Worm (Caenorhabditis elegans) whole organism, L4/young adult: ENCODE data around the gene egg-3.

Source experiments
- W03F9.2 ChIP-seq: fragments of 150-350 bp; optimal IDR thresholded peaks from 2 replicates; lab custom pipeline; 2014; ENCODE audit warnings: missing biosample characterization, missing genetic modification characterization
- him-1 ChIP-seq: sonication (generic microtip); optimal IDR thresholded peaks from 2 replicates; lab custom pipeline; 2016; ENCODE audit warnings: missing genotype, missing genetic modification reagents, missing genetic modification characterization, missing compliant biosample characterization

DNA sequence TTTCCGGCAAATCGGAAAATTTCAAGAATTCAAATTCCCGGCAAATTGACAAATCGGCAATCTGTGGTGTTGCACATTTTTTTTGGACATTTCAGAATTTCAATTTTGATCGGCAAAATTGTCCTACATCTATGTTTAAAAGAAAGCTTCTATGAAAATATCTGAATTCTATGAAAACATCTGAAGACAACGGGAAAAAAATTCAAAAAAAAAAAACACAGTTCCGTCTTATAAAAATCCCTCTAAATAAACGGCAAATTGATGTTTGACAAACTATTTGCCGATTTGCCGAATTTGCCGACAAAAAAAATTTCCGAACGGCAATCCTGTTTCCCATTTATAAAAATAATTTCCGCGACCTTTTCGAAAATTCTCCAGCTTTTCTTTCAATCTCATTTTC lies 30.1 kb upstream of the egg-3 start, which contains the start of gene F44F4.15:
- TF ChIP-seq him-1 (no peak), W03F9.2 (tag; lab: Kevin White, UChicago) (no peak)
